Worm (Caenorhabditis elegans) whole organism, young adult: ENCODE data around the gene apa-2.

ENCODE experiments used
- B0035.1 ChIP-seq: sonication (generic microtip); optimal IDR thresholded peaks from 2 replicates; lab custom pipeline; 2016; ENCODE audit warnings: missing genetic modification characterization, mild to moderate bottlenecking, missing compliant biosample characterization, missing genotype, missing genetic modification reagents
- B0261.1 ChIP-seq: sonication (generic microtip); optimal IDR thresholded peaks from 2 replicates; lab custom pipeline; 2016; ENCODE audit warnings: mild to moderate bottlenecking, missing genetic modification characterization, moderate library complexity, missing compliant biosample characterization
- B0336.3 ChIP-seq: fragments of 200-800 bp; sonication (Bioruptor generic); IDR thresholded peaks from 2 replicates; pipeline ENCODE4 v1.3.6; 2022; ENCODE audit warnings: missing genetic modification characterization, missing compliant biosample characterization
- C06A6.2 ChIP-seq: fragments of 200-800 bp; sonication (Bioruptor generic); conservative IDR thresholded peaks from 2 replicates; pipeline ENCODE4 v1.3.6; 2022; ENCODE audit warnings: missing genetic modification characterization, missing compliant biosample characterization
- C17E4.6 ChIP-seq: fragments of 200-800 bp; sonication (Bioruptor generic); IDR thresholded peaks from 2 replicates; pipeline ENCODE4 v1.3.6; 2022; ENCODE audit warnings: missing genetic modification reagents, missing genetic modification characterization, missing compliant biosample characterization
- F22D6.2 ChIP-seq: sonication (generic microtip); optimal IDR thresholded peaks from 2 replicates; lab custom pipeline; 2016; ENCODE audit warnings: mild to moderate bottlenecking, missing genetic modification characterization, missing compliant biosample characterization
- K11D2.4 ChIP-seq: fragments of 200-800 bp; sonication (Bioruptor generic); IDR thresholded peaks from 2 replicates; pipeline ENCODE4 v1.3.6; 2022; ENCODE audit warnings: missing genetic modification reagents, missing genetic modification characterization, missing compliant biosample characterization
- Y53F4B.3 ChIP-seq: fragments of 200-800 bp; sonication (Bioruptor generic); IDR thresholded peaks from 2 replicates; pipeline ENCODE4 v1.3.6; 2022; ENCODE audit warnings: missing genetic modification reagents, missing genetic modification characterization, missing compliant biosample characterization
- Y79H2A.3 ChIP-seq: fragments of 200-800 bp; sonication (Bioruptor generic); conservative IDR thresholded peaks from 2 replicates; pipeline ENCODE4 v1.3.6; 2022; ENCODE audit warnings: missing genetic modification reagents, missing genetic modification characterization, missing compliant biosample characterization
- ZK185.1 ChIP-seq: sonication (generic microtip); optimal IDR thresholded peaks from 2 replicates; lab custom pipeline; 2016; ENCODE audit warnings: mild to moderate bottlenecking, missing genetic modification characterization, missing compliant biosample characterization; ENCODE audit not compliant: poor library complexity, severe bottlenecking
- akir-1 ChIP-seq: fragments of 200-800 bp; sonication (Bioruptor generic); optimal IDR thresholded peaks from 2 replicates; lab custom pipeline; 2018; ENCODE audit warnings: mild to moderate bottlenecking, missing genetic modification characterization, moderate library complexity, missing compliant biosample characterization
- ama-1 ChIP-seq, 3 experiments: fragments of 150-350 bp in 1 of 3; sonication (generic microtip) in 2 of 3; optimal IDR thresholded peaks; 2 replicates each; lab custom pipeline; 2014 to 2018; ENCODE audit warnings: missing biosample characterization in 2 of 3, missing genetic modification characterization in 2 of 3, missing genetic modification reagents in 2 of 3
- aptf-2 ChIP-seq: fragments of 200-800 bp; sonication (Bioruptor generic); conservative IDR thresholded peaks from 2 replicates; pipeline ENCODE4 v1.3.6; 2022; ENCODE audit warnings: missing genetic modification reagents, missing genetic modification characterization, missing compliant biosample characterization
- atf-7 ChIP-seq: sonication (generic microtip); optimal IDR thresholded peaks from 2 replicates; lab custom pipeline; 2017; ENCODE audit warnings: mild to moderate bottlenecking, missing genetic modification characterization, missing compliant biosample characterization
- attf-3 ChIP-seq: fragments of 200-800 bp; sonication (Bioruptor generic); conservative IDR thresholded peaks from 2 replicates; pipeline ENCODE4 v1.3.6; 2022; ENCODE audit warnings: missing genetic modification reagents, missing genetic modification characterization, missing compliant biosample characterization
- cebp-1 ChIP-seq, 2 experiments: fragments of 200-800 bp in 1 of 2; sonication (Bioruptor generic) in 1 of 2; sonication (generic microtip) in 1 of 2; IDR thresholded peaks in 1 of 2; optimal IDR thresholded peaks in 1 of 2; 2 replicates each; pipeline versions ENCODE4 v1.3.6 to Lab custom; 2017 to 2022; ENCODE audit warnings: missing compliant biosample characterization in 2 of 2, missing genetic modification characterization in 2 of 2, mild to moderate bottlenecking in 1 of 2, missing genetic modification reagents in 1 of 2, moderate library complexity in 1 of 2
- ceh-27 ChIP-seq: fragments of 200-800 bp; sonication (Bioruptor generic); optimal IDR thresholded peaks from 2 replicates; lab custom pipeline; 2018; ENCODE audit warnings: mild to moderate bottlenecking, missing genetic modification characterization, moderate library complexity, missing compliant biosample characterization
- dpl-1 ChIP-seq: fragments of 150-350 bp; optimal IDR thresholded peaks from 2 replicates; lab custom pipeline; 2014; ENCODE audit warnings: missing biosample characterization, missing genetic modification reagents, missing genetic modification characterization
- egl-44 ChIP-seq: fragments of 200-800 bp; sonication (Bioruptor generic); IDR thresholded peaks from 2 replicates; pipeline ENCODE4 v1.3.6; 2022; ENCODE audit warnings: missing genetic modification reagents, missing genetic modification characterization, missing compliant biosample characterization
- egrh-3 ChIP-seq: fragments of 200-800 bp; sonication (Bioruptor generic); IDR thresholded peaks from 2 replicates; pipeline ENCODE4 v1.3.6; 2022; ENCODE audit warnings: missing genetic modification reagents, missing genetic modification characterization, missing compliant biosample characterization
- ekl-4 ChIP-seq: fragments of 200-800 bp; sonication (Bioruptor generic); IDR thresholded peaks from 2 replicates; pipeline ENCODE4 v1.3.6; 2022; ENCODE audit warnings: missing genetic modification reagents, missing genetic modification characterization, missing compliant biosample characterization
- him-1 ChIP-seq: sonication (generic microtip); optimal IDR thresholded peaks from 2 replicates; lab custom pipeline; 2016; ENCODE audit warnings: missing genotype, missing genetic modification reagents, missing genetic modification characterization, missing compliant biosample characterization
- hlh-12 ChIP-seq: sonication (generic microtip); optimal IDR thresholded peaks from 2 replicates; lab custom pipeline; 2016; ENCODE audit warnings: missing genetic modification characterization, missing compliant biosample characterization
- hrde-1 ChIP-seq: sonication (generic microtip); optimal IDR thresholded peaks from 2 replicates; lab custom pipeline; 2016; ENCODE audit warnings: missing genetic modification characterization, mild to moderate bottlenecking, missing compliant biosample characterization, moderate library complexity, missing genotype, missing genetic modification reagents, borderline replicate concordance
- let-607 ChIP-seq, 2 experiments: fragments of 200-800 bp in 1 of 2; sonication (Bioruptor generic) in 1 of 2; sonication (generic microtip) in 1 of 2; optimal IDR thresholded peaks; 2 replicates each; lab custom pipeline; 2016 to 2018; ENCODE audit warnings: mild to moderate bottlenecking in 2 of 2, missing compliant biosample characterization in 2 of 2, missing genetic modification characterization in 2 of 2, moderate library complexity in 2 of 2, missing genotype in 1 of 2
- lin-40 ChIP-seq: sonication (generic microtip); optimal IDR thresholded peaks from 2 replicates; lab custom pipeline; 2016; ENCODE audit warnings: missing genetic modification characterization, mild to moderate bottlenecking, missing compliant biosample characterization, missing genotype, missing genetic modification reagents
- lir-1 ChIP-seq: fragments of 200-800 bp; sonication (Bioruptor generic); conservative IDR thresholded peaks from 2 replicates; pipeline ENCODE4 v1.3.6; 2022; ENCODE audit warnings: missing genetic modification reagents, missing genetic modification characterization, missing compliant biosample characterization
- nhr-27 ChIP-seq: fragments of 200-800 bp; sonication (Bioruptor generic); optimal IDR thresholded peaks from 2 replicates; lab custom pipeline; 2018; ENCODE audit warnings: mild to moderate bottlenecking, missing genetic modification characterization, moderate library complexity, missing compliant biosample characterization
- nhr-80 ChIP-seq: sonication (generic microtip); optimal IDR thresholded peaks from 2 replicates; lab custom pipeline; 2016; ENCODE audit warnings: missing genetic modification characterization, missing compliant biosample characterization
- rcor-1 ChIP-seq: fragments of 200-800 bp; sonication (Bioruptor generic); IDR thresholded peaks from 2 replicates; pipeline ENCODE4 v1.3.6; 2022; ENCODE audit warnings: missing genetic modification reagents, missing genetic modification characterization, missing compliant biosample characterization
- rpc-1 ChIP-seq, 2 experiments: fragments of 150-350 bp in 1 of 2; sonication (generic microtip) in 1 of 2; optimal IDR thresholded peaks; 2 replicates each; lab custom pipeline; 2014 to 2018; ENCODE audit warnings: missing biosample characterization in 1 of 2, missing genetic modification characterization in 1 of 2, missing genetic modification reagents in 1 of 2, missing genotype in 1 of 2
- snpc-3.4 ChIP-seq: sonication (generic microtip); optimal IDR thresholded peaks from 2 replicates; lab custom pipeline; 2017; ENCODE audit warnings: missing genetic modification characterization, mild to moderate bottlenecking, missing compliant biosample characterization, antibody characterized with exemption, moderate library complexity, missing genotype, missing genetic modification reagents
- snpc-4 ChIP-seq, 5 experiments: fragments of 150-350 bp in 1 of 5; sonication (generic microtip) in 4 of 5; optimal IDR thresholded peaks; 2 replicates each; lab custom pipeline; 2014 to 2018; ENCODE audit warnings: missing genetic modification characterization in 5 of 5, missing biosample characterization in 3 of 5, antibody characterized with exemption in 2 of 5, mild to moderate bottlenecking in 2 of 5, missing compliant biosample characterization in 2 of 5, missing genotype in 2 of 5, moderate library complexity in 2 of 5, missing genetic modification reagents in 1 of 5
- somi-1 ChIP-seq: fragments of 200-800 bp; sonication (Bioruptor generic); optimal IDR thresholded peaks from 2 replicates; lab custom pipeline; 2018; ENCODE audit warnings: mild to moderate bottlenecking, missing genetic modification characterization, missing compliant biosample characterization
- unc-62 ChIP-seq: fragments of 150-350 bp; optimal IDR thresholded peaks from 2 replicates; lab custom pipeline; 2014; ENCODE audit warnings: missing biosample characterization, missing genetic modification reagents, missing genetic modification characterization
- xnd-1 ChIP-seq: sonication (generic microtip); optimal IDR thresholded peaks from 2 replicates; lab custom pipeline; 2016; ENCODE audit warnings: missing genotype, missing genetic modification reagents, missing genetic modification characterization, missing compliant biosample characterization
- zim-3 ChIP-seq: sonication (generic microtip); optimal IDR thresholded peaks from 2 replicates; lab custom pipeline; 2017; ENCODE audit warnings: mild to moderate bottlenecking, missing genetic modification characterization, moderate library complexity, missing compliant biosample characterization
- ztf-22 ChIP-seq: fragments of 200-800 bp; sonication (Bioruptor generic); optimal IDR thresholded peaks from 2 replicates; lab custom pipeline; 2018; ENCODE audit warnings: mild to moderate bottlenecking, missing genetic modification characterization, moderate library complexity, missing compliant biosample characterization

Gene apa-2

DNA sequence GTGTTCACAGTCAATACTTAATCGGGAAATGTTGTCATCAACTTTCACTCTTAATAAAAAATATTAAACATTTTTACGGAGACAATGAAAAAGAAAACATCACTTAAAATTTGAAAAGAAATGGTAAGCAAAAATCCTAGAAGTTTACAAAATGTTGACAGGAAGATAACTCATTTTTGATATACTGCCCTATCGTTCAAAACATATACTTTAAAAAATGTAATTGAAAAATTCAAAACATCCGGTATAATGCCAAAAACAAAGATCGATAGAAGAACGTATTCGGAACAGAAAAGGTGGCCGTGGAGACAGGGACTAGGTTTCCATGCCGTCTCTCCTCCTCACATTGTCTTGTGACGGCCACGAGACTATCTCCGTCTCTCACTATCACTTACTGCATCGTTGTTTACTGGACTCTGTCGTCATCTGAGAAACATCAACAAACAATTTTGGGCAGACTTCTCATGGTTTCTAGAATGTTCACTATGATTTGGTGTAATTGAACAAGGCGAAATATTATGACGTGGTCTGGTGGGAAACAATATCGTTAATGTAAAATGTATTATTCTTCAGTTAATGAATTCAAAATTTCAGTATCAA lies 9.0 kb downstream of the apa-2 start, which contains the start of gene oga-1 (continued):
- TF ChIP-seq ztf-22 (GFP tag; lab: Kevin White, UChicago) (no peak), ceh-27 (GFP tag; lab: Kevin White, UChicago) (no peak), let-607 (tag; optimal IDR thresholded peaks at IDR 0.05; lab: Kevin White, UChicago) (peak in 1 of 2 experiments; percentile 17), cebp-1 (GFP tag; IDR thresholded peaks at IDR 0.05; lab: Robert Waterston, UW) (no peak; the same call in 1 of the 2 replicates), cebp-1 (tag; optimal IDR thresholded peaks at IDR 0.05; lab: Kevin White, UChicago) (no peak), hlh-12 (tag; lab: Kevin White, UChicago) (no peak), atf-7 (tag; lab: Kevin White, UChicago) (no peak), ama-1 (optimal IDR thresholded peaks at IDR 0.05; lab: Kevin White, UChicago) (no peak), ama-1 (GFP tag; optimal IDR thresholded peaks at IDR 0.05; lab: Kevin White, UChicago) (no peak), dpl-1 (GFP tag; lab: Kevin White, UChicago) (no peak), ekl-4 (GFP tag; lab: Robert Waterston, UW) (peak; percentile 63), F22D6.2 (tag; lab: Kevin White, UChicago) (no peak), attf-3 (GFP tag; lab: Robert Waterston, UW) (no peak), egrh-3 (GFP tag; lab: Robert Waterston, UW) (peak; percentile 17; the same call in 1 of the 2 replicates), him-1 (tag; lab: Kevin White, UChicago) (no peak), B0261.1 (tag; lab: Kevin White, UChicago) (no peak), somi-1 (GFP tag; lab: Kevin White, UChicago) (peak; percentile 68), nhr-80 (tag; lab: Kevin White, UChicago) (peak; percentile 86), unc-62 (GFP tag; lab: Kevin White, UChicago) (no peak), Y79H2A.3 (GFP tag; lab: Robert Waterston, UW) (no peak), lin-40 (tag; lab: Kevin White, UChicago) (no peak), B0035.1 (tag; lab: Kevin White, UChicago) (no peak), akir-1 (GFP tag; lab: Kevin White, UChicago) (no peak), snpc-3.4 (tag; lab: Kevin White, UChicago) (no peak), egl-44 (GFP tag; lab: Robert Waterston, UW) (no peak), nhr-27 (tag; lab: Kevin White, UChicago) (no peak), snpc-4 (GFP tag; optimal IDR thresholded peaks at IDR 0.05; lab: Kevin White, UChicago) (no peak), snpc-4 (tag; optimal IDR thresholded peaks at IDR 0.05; lab: Kevin White, UChicago) (no peak), rcor-1 (GFP tag; lab: Robert Waterston, UW) (0 out of 2 replicates have a peak, but pooled peaks have one; percentile 11), hrde-1 (tag; lab: Kevin White, UChicago) (no peak), ZK185.1 (tag; lab: Kevin White, UChicago) (peak; percentile 23), aptf-2 (no peak), C06A6.2 (GFP tag; lab: Robert Waterston, UW) (no peak), B0336.3 (GFP tag; lab: Robert Waterston, UW) (no peak), Y53F4B.3 (no peak), zim-3 (tag; lab: Kevin White, UChicago) (no peak), xnd-1 (tag; lab: Kevin White, UChicago) (no peak), C17E4.6 (GFP tag; lab: Robert Waterston, UW) (no peak), K11D2.4 (peak; percentile 58; the same call in 1 of the 2 replicates), rpc-1 (optimal IDR thresholded peaks at IDR 0.05; lab: Kevin White, UChicago) (peak; percentile 19), rpc-1 (tag; optimal IDR thresholded peaks at IDR 0.05; lab: Kevin White, UChicago) (no peak), lir-1 (GFP tag; lab: Robert Waterston, UW) (0 out of 2 replicates have a peak, but pooled peaks have one; percentile 32)
